Fruit fly (Drosophila melanogaster) whole organism, prepupa: ENCODE measurements around the gene CG14275.

Source experiments
- Blimp-1 ChIP-seq: fragments of 200-800 bp; sonication (Bioruptor generic); optimal IDR thresholded peaks from 3 replicates; lab custom pipeline; 2017; ENCODE audit warnings: missing biosample characterization, missing genetic modification characterization, mild to moderate bottlenecking, moderate library complexity, missing genetic modification reagents
- CG10631 ChIP-seq: fragments of 200-800 bp; sonication (Bioruptor generic); optimal IDR thresholded peaks from 2 replicates; lab custom pipeline; 2016; ENCODE audit warnings: missing biosample characterization, missing genetic modification characterization
- CG10669 ChIP-seq: fragments of 200-800 bp; sonication (Bioruptor generic); optimal IDR thresholded peaks from 3 replicates; lab custom pipeline; 2018; ENCODE audit warnings: missing biosample characterization, mild to moderate bottlenecking, missing genetic modification characterization, moderate library complexity
- CG11294 ChIP-seq: fragments of 200-800 bp; sonication (Bioruptor generic); IDR thresholded peaks from 2 replicates; pipeline ENCODE4 v1.3.6; 2022; ENCODE audit warnings: missing biosample characterization, missing genetic modification characterization
- CG11762 ChIP-seq: fragments of 200-800 bp; sonication (Bioruptor generic); optimal IDR thresholded peaks from 3 replicates; lab custom pipeline; 2016; ENCODE audit warnings: missing biosample characterization, missing genetic modification characterization; ENCODE audit not compliant: insufficient read depth
- CG11902 ChIP-seq: fragments of 200-800 bp; sonication (Bioruptor generic); optimal IDR thresholded peaks from 3 replicates; lab custom pipeline; 2016; ENCODE audit warnings: missing biosample characterization, missing genetic modification characterization
- CG15336 ChIP-seq: fragments of 200-800 bp; sonication (Bioruptor generic); IDR thresholded peaks from 2 replicates; pipeline ENCODE4 v1.3.6; 2022; ENCODE audit warnings: missing biosample characterization, missing genetic modification characterization
- CG1621 ChIP-seq: fragments of 200-800 bp; sonication (Bioruptor generic); optimal IDR thresholded peaks from 3 replicates; lab custom pipeline; 2018; ENCODE audit warnings: missing biosample characterization, mild to moderate bottlenecking, missing genetic modification characterization
- CG3032 ChIP-seq: fragments of 200-800 bp; optimal IDR thresholded peaks from 2 replicates; lab custom pipeline; 2019; ENCODE audit warnings: missing biosample characterization, mild to moderate bottlenecking, missing genetic modification characterization, moderate library complexity
- CG31627 ChIP-seq: fragments of 200-800 bp; sonication (Bioruptor generic); optimal IDR thresholded peaks from 3 replicates; lab custom pipeline; 2016; ENCODE audit warnings: missing biosample characterization, missing genetic modification characterization
- CG32006 ChIP-seq: fragments of 200-800 bp; sonication (Bioruptor generic); optimal IDR thresholded peaks from 3 replicates; lab custom pipeline; 2017; ENCODE audit warnings: missing biosample characterization, mild to moderate bottlenecking, missing genetic modification characterization
- CG34406 ChIP-seq: fragments of 200-800 bp; sonication (Bioruptor generic); optimal IDR thresholded peaks from 3 replicates; lab custom pipeline; 2016; ENCODE audit warnings: missing biosample characterization, missing genetic modification characterization
- CG3919 ChIP-seq: fragments of 200-800 bp; sonication (Bioruptor generic); optimal IDR thresholded peaks from 3 replicates; lab custom pipeline; 2016; ENCODE audit warnings: missing biosample characterization, missing genetic modification characterization
- CG4318 ChIP-seq: fragments of 200-800 bp; sonication (Bioruptor generic); optimal IDR thresholded peaks from 3 replicates; lab custom pipeline; 2017; ENCODE audit warnings: missing biosample characterization, mild to moderate bottlenecking, missing genetic modification characterization
- CG6163 ChIP-seq: fragments of 200-800 bp; sonication (Bioruptor generic); IDR thresholded peaks from 3 replicates; pipeline ENCODE4 v1.3.6; 2022; ENCODE audit warnings: missing biosample characterization, missing genetic modification characterization
- CG6276 ChIP-seq: fragments of 200-800 bp; sonication (Bioruptor generic); optimal IDR thresholded peaks from 2 replicates; lab custom pipeline; 2017; ENCODE audit warnings: missing biosample characterization, mild to moderate bottlenecking, missing genetic modification characterization
- CG6792 ChIP-seq: fragments of 200-800 bp; sonication (Bioruptor generic); optimal IDR thresholded peaks from 3 replicates; lab custom pipeline; 2016; ENCODE audit warnings: missing biosample characterization, missing genetic modification characterization
- CG6808 ChIP-seq: fragments of 200-800 bp; sonication (Bioruptor generic); optimal IDR thresholded peaks from 3 replicates; lab custom pipeline; 2017; ENCODE audit warnings: missing biosample characterization, missing genetic modification characterization, mild to moderate bottlenecking, moderate library complexity, missing genetic modification reagents
- CG6854 ChIP-seq: fragments of 200-800 bp; sonication (Bioruptor generic); optimal IDR thresholded peaks from 2 replicates; lab custom pipeline; 2017; ENCODE audit warnings: missing biosample characterization, mild to moderate bottlenecking, missing genetic modification characterization
- CG7368 ChIP-seq: fragments of 200-800 bp; sonication (Bioruptor generic); optimal IDR thresholded peaks from 3 replicates; lab custom pipeline; 2016; ENCODE audit warnings: missing biosample characterization, missing genetic modification characterization
- CG8119 ChIP-seq: fragments of 200-800 bp; sonication (Bioruptor generic); IDR thresholded peaks from 3 replicates; pipeline ENCODE4 v1.3.6; 2022; ENCODE audit warnings: missing biosample characterization, missing genetic modification characterization
- CG8632 ChIP-seq: fragments of 200-800 bp; sonication (Bioruptor generic); optimal IDR thresholded peaks from 3 replicates; lab custom pipeline; 2016; ENCODE audit warnings: missing biosample characterization, missing genetic modification characterization
- Eip75B ChIP-seq: fragments of 200-800 bp; sonication (Bioruptor generic); optimal IDR thresholded peaks from 3 replicates; lab custom pipeline; 2016; ENCODE audit warnings: missing biosample characterization, missing genetic modification characterization
- Ets21C ChIP-seq: fragments of 200-800 bp; sonication (Bioruptor generic); optimal IDR thresholded peaks from 3 replicates; lab custom pipeline; 2016; ENCODE audit warnings: missing biosample characterization, missing genetic modification characterization
- Ets96B ChIP-seq: fragments of 200-800 bp; optimal IDR thresholded peaks from 2 replicates; lab custom pipeline; 2019; ENCODE audit warnings: missing biosample characterization, mild to moderate bottlenecking, missing genetic modification characterization, moderate library complexity
- Gug ChIP-seq: fragments of 200-800 bp; sonication (Bioruptor generic); IDR thresholded peaks from 2 replicates; pipeline ENCODE4 v1.3.6; 2022; ENCODE audit warnings: missing biosample characterization, missing genetic modification characterization
- Hr38 ChIP-seq: sonication (Bioruptor generic); optimal IDR thresholded peaks from 2 replicates; lab custom pipeline; 2016; ENCODE audit warnings: missing biosample characterization, missing genetic modification characterization
- Hr4 ChIP-seq: fragments of 200-800 bp; sonication (Bioruptor generic); optimal IDR thresholded peaks from 3 replicates; lab custom pipeline; 2016; ENCODE audit warnings: missing biosample characterization, missing genetic modification characterization
- Lpt ChIP-seq: fragments of 200-800 bp; sonication (Bioruptor generic); optimal IDR thresholded peaks from 3 replicates; lab custom pipeline; 2016; ENCODE audit warnings: missing biosample characterization, missing genetic modification characterization
- Met ChIP-seq: fragments of 200-800 bp; sonication (Bioruptor generic); optimal IDR thresholded peaks from 3 replicates; lab custom pipeline; 2016; ENCODE audit warnings: missing biosample characterization, missing genetic modification characterization
- OdsH ChIP-seq: fragments of 200-800 bp; sonication (Bioruptor generic); optimal IDR thresholded peaks from 3 replicates; lab custom pipeline; 2016; ENCODE audit warnings: missing biosample characterization, missing genetic modification characterization
- Smox ChIP-seq: fragments of 200-800 bp; sonication (Bioruptor generic); optimal IDR thresholded peaks from 3 replicates; lab custom pipeline; 2016; ENCODE audit warnings: missing biosample characterization, missing genetic modification characterization
- Sox102F ChIP-seq: fragments of 200-800 bp; sonication (Bioruptor generic); optimal IDR thresholded peaks from 2 replicates; lab custom pipeline; 2016; ENCODE audit warnings: missing biosample characterization, mild to moderate bottlenecking, missing genetic modification characterization
- Sox14 ChIP-seq: fragments of 200-800 bp; sonication (Bioruptor generic); optimal IDR thresholded peaks from 3 replicates; lab custom pipeline; 2016; ENCODE audit warnings: missing biosample characterization, missing genetic modification characterization
- Sox15 ChIP-seq: fragments of 200-800 bp; sonication (Bioruptor generic); optimal IDR thresholded peaks from 3 replicates; lab custom pipeline; 2016; ENCODE audit warnings: missing biosample characterization, missing genetic modification characterization
- achi ChIP-seq: fragments of 200-800 bp; sonication (Bioruptor generic); optimal IDR thresholded peaks from 3 replicates; lab custom pipeline; 2016; ENCODE audit warnings: missing biosample characterization, missing genetic modification characterization
- acj6 ChIP-seq: fragments of 200-800 bp; sonication (Bioruptor generic); optimal IDR thresholded peaks from 3 replicates; lab custom pipeline; 2016; ENCODE audit warnings: missing biosample characterization, missing genetic modification characterization
- cyc ChIP-seq: fragments of 200-800 bp; sonication (Bioruptor generic); optimal IDR thresholded peaks from 3 replicates; lab custom pipeline; 2016; ENCODE audit warnings: missing biosample characterization, missing genetic modification characterization
- dac ChIP-seq: fragments of 200-800 bp; sonication (Bioruptor generic); optimal IDR thresholded peaks from 2 replicates; lab custom pipeline; 2017; ENCODE audit warnings: missing biosample characterization, mild to moderate bottlenecking, missing genetic modification characterization
- dsx ChIP-seq: fragments of 200-800 bp; optimal IDR thresholded peaks from 3 replicates; lab custom pipeline; 2019; ENCODE audit warnings: missing biosample characterization, mild to moderate bottlenecking, missing genetic modification characterization, moderate library complexity; ENCODE audit not compliant: poor library complexity, severe bottlenecking
- esn ChIP-seq: fragments of 200-800 bp; sonication (Bioruptor generic); optimal IDR thresholded peaks from 2 replicates; lab custom pipeline; 2016; ENCODE audit warnings: missing biosample characterization, mild to moderate bottlenecking, missing genetic modification characterization, moderate library complexity
- fd85E ChIP-seq: fragments of 200-800 bp; sonication (Bioruptor generic); optimal IDR thresholded peaks from 3 replicates; lab custom pipeline; 2016; ENCODE audit warnings: missing biosample characterization, missing genetic modification characterization
- fkh ChIP-seq: fragments of 200-800 bp; sonication (Bioruptor generic); optimal IDR thresholded peaks from 3 replicates; lab custom pipeline; 2017; ENCODE audit warnings: missing biosample characterization, mild to moderate bottlenecking, missing genetic modification characterization, moderate library complexity
- lz ChIP-seq: fragments of 200-800 bp; sonication (Bioruptor generic); optimal IDR thresholded peaks from 3 replicates; lab custom pipeline; 2016; ENCODE audit warnings: missing biosample characterization, missing genetic modification characterization
- net ChIP-seq: fragments of 200-800 bp; sonication (Bioruptor generic); optimal IDR thresholded peaks from 3 replicates; lab custom pipeline; 2016; ENCODE audit warnings: missing biosample characterization, missing genetic modification characterization
- pdm3 ChIP-seq: fragments of 200-800 bp; sonication (Bioruptor generic); optimal IDR thresholded peaks from 3 replicates; lab custom pipeline; 2016; ENCODE audit warnings: missing biosample characterization, missing genetic modification characterization
- salr ChIP-seq, 2 experiments: fragments of 200-800 bp; sonication (Bioruptor generic); optimal IDR thresholded peaks; 3 replicates each; lab custom pipeline; 2016 to 2018; ENCODE audit warnings: missing biosample characterization in 2 of 2, missing genetic modification characterization in 2 of 2, mild to moderate bottlenecking in 1 of 2
- spab ChIP-seq: fragments of 200-800 bp; sonication (Bioruptor generic); optimal IDR thresholded peaks from 2 replicates; lab custom pipeline; 2017; ENCODE audit warnings: missing biosample characterization, mild to moderate bottlenecking, missing genetic modification characterization, missing genetic modification reagents
- ss ChIP-seq, 2 experiments: fragments of 200-800 bp; sonication (Bioruptor generic); optimal IDR thresholded peaks; 2 replicates in 1 of 2; 3 replicates in 1 of 2; lab custom pipeline; 2017 to 2018; ENCODE audit warnings: mild to moderate bottlenecking in 2 of 2, missing biosample characterization in 2 of 2, missing genetic modification characterization in 2 of 2, moderate library complexity in 1 of 2
- svp ChIP-seq: fragments of 200-800 bp; sonication (Bioruptor generic); peaks from one replicate; lab custom pipeline; 2016; ENCODE audit warnings: missing biosample characterization, missing genetic modification characterization
- topi ChIP-seq: fragments of 200-800 bp; sonication (Bioruptor generic); optimal IDR thresholded peaks from 3 replicates; lab custom pipeline; 2016; ENCODE audit warnings: missing biosample characterization, missing genetic modification characterization

CG14275 gene

dm6 chr2L:8284913-8285619, 42.2 kb upstream of the CG14275 start:
- no peak for TF ChIP-seq Sox14 (GFP tag; lab: Kevin White, UChicago)
- TF ChIP-seq salr (GFP tag; optimal IDR thresholded peaks at IDR 0.05; lab: Kevin White, UChicago), result no peak
- TF ChIP-seq Blimp-1 (GFP tag; lab: Kevin White, UChicago), result no peak
- TF ChIP-seq pdm3, result peak; percentile 4
- peak; percentile 52; the same call in 1 of the 3 replicates for TF ChIP-seq CG6163 (GFP tag; lab: Robert Waterston, UW)
- TF ChIP-seq Lpt (GFP tag; lab: Kevin White, UChicago), result no peak
- TF ChIP-seq Gug (GFP tag; lab: Robert Waterston, UW), result no peak
- TF ChIP-seq net (GFP tag; lab: Kevin White, UChicago), result peak; percentile 11
- no peak for TF ChIP-seq fd85E
- TF ChIP-seq OdsH (GFP tag; lab: Kevin White, UChicago), result no peak
- TF ChIP-seq Met (GFP tag; lab: Kevin White, UChicago), result peak; percentile 26
- peak; percentile 15 for TF ChIP-seq CG34406
- TF ChIP-seq acj6 (GFP tag; lab: Kevin White, UChicago), result peak; percentile 13
- no peak for TF ChIP-seq CG1621
- TF ChIP-seq Sox102F (GFP tag; lab: Kevin White, UChicago), result peak; percentile 34
- TF ChIP-seq Sox15 (GFP tag; lab: Kevin White, UChicago), result no peak
- TF ChIP-seq lz, result no peak
- no peak for TF ChIP-seq CG6854 (GFP tag; lab: Kevin White, UChicago)
- TF ChIP-seq Ets21C (GFP tag; lab: Kevin White, UChicago), result no peak
- TF ChIP-seq esn (GFP tag; lab: Kevin White, UChicago), result peak; percentile 5
- no peak for TF ChIP-seq cyc (GFP tag; lab: Kevin White, UChicago)
- peak; percentile 45 for TF ChIP-seq Eip75B (GFP tag; lab: Kevin White, UChicago)
- peak; percentile 32; the same call in 1 of the 3 replicates for TF ChIP-seq CG8119
- TF ChIP-seq svp (GFP tag; lab: Kevin White, UChicago), result peak; percentile 82
- TF ChIP-seq CG4318 (GFP tag; lab: Kevin White, UChicago), result no peak
- TF ChIP-seq spab (GFP tag; lab: Kevin White, UChicago), result no peak
- no peak for TF ChIP-seq CG6808 (GFP tag; lab: Kevin White, UChicago)
- TF ChIP-seq CG10669 (GFP tag; lab: Kevin White, UChicago), result no peak
- peak; percentile 48 for TF ChIP-seq CG32006 (GFP tag; lab: Kevin White, UChicago)
- TF ChIP-seq CG11762 (GFP tag; lab: Kevin White, UChicago), result no peak
- TF ChIP-seq dsx, result no peak
- TF ChIP-seq CG15336 (GFP tag; lab: Robert Waterston, UW), result peak; percentile 31
- TF ChIP-seq CG3919, result no peak
- no peak for TF ChIP-seq Ets96B (tag; lab: Kevin White, UChicago)
- no peak for TF ChIP-seq CG31627 (GFP tag; lab: Kevin White, UChicago)
- peak; percentile 29 for TF ChIP-seq fkh (GFP tag; lab: Kevin White, UChicago)
- peak in 1 of 2 experiments; percentile 4 for TF ChIP-seq ss (GFP tag; optimal IDR thresholded peaks at IDR 0.05; lab: Kevin White, UChicago)
- peak; percentile 17 for TF ChIP-seq topi
- peak; percentile 29 for TF ChIP-seq Hr4
- no peak for TF ChIP-seq CG8632
- TF ChIP-seq CG3032 (tag; lab: Kevin White, UChicago), result no peak
- no peak for TF ChIP-seq Smox (GFP tag; lab: Kevin White, UChicago)
- TF ChIP-seq CG6276 (GFP tag; lab: Kevin White, UChicago), result peak; percentile 31
- no peak for TF ChIP-seq CG10631 (GFP tag; lab: Kevin White, UChicago)
- TF ChIP-seq CG11902 (GFP tag; lab: Kevin White, UChicago), result no peak
- TF ChIP-seq CG11294, result no peak
- peak; percentile 32 for TF ChIP-seq achi (GFP tag; lab: Kevin White, UChicago)
- TF ChIP-seq CG6792, result peak; percentile 6
- no peak for TF ChIP-seq Hr38
- no peak for TF ChIP-seq dac (GFP tag; lab: Kevin White, UChicago)
- TF ChIP-seq CG7368, result no peak
